Worm (Caenorhabditis elegans) whole organism, L3 larva: ENCODE measurements around the gene egl-26.
A peak's percentile ranks its signal among the peaks of the same experiment; 100 is the strongest.

Source experiments
- R02D3.7 ChIP-seq: fragments of 150-350 bp; optimal IDR thresholded peaks from 2 replicates; lab custom pipeline; 2014; ENCODE audit warnings: missing biosample characterization, missing genetic modification characterization
- ZK546.5 ChIP-seq: sonication (generic microtip); optimal IDR thresholded peaks from 2 replicates; lab custom pipeline; 2017; ENCODE audit warnings: missing biosample characterization, missing genetic modification characterization
- aly-2 ChIP-seq: fragments of 150-350 bp; optimal IDR thresholded peaks from 2 replicates; lab custom pipeline; 2014; ENCODE audit warnings: missing biosample characterization, missing genetic modification characterization
- ama-1 ChIP-seq: fragments of 150-350 bp; optimal IDR thresholded peaks from 2 replicates; lab custom pipeline; 2018
- ceh-16 ChIP-seq: sonication (generic microtip); optimal IDR thresholded peaks from 2 replicates; lab custom pipeline; 2017; ENCODE audit warnings: missing biosample characterization, missing genetic modification characterization
- daf-12 ChIP-seq: fragments of 150-350 bp; optimal IDR thresholded peaks from 2 replicates; lab custom pipeline; 2014; ENCODE audit warnings: missing biosample characterization, missing genetic modification reagents, missing genetic modification characterization
- egl-5 ChIP-seq: fragments of 150-350 bp; optimal IDR thresholded peaks from 2 replicates; lab custom pipeline; 2017; ENCODE audit warnings: missing biosample characterization, missing genetic modification reagents, missing genetic modification characterization, inconsistent platforms
- elt-2 ChIP-seq: sonication (generic microtip); optimal IDR thresholded peaks from 2 replicates; lab custom pipeline; 2016; ENCODE audit warnings: missing genetic modification reagents, mild to moderate bottlenecking, missing genetic modification characterization, missing compliant biosample characterization
- elt-3 ChIP-seq, 3 experiments: fragments of 150-350 bp in 1 of 3; sonication (generic microtip) in 2 of 3; optimal IDR thresholded peaks; 2 replicates in 2 of 3; 4 replicates in 1 of 3; lab custom pipeline; 2014 to 2017; ENCODE audit warnings: missing biosample characterization in 3 of 3, missing genetic modification characterization in 3 of 3
- fkh-10 ChIP-seq: sonication (generic microtip); optimal IDR thresholded peaks from 2 replicates; lab custom pipeline; 2017; ENCODE audit warnings: missing biosample characterization, missing genetic modification reagents, missing genetic modification characterization
- fkh-2 ChIP-seq: fragments of 150-350 bp; optimal IDR thresholded peaks from 2 replicates; lab custom pipeline; 2014; ENCODE audit warnings: missing biosample characterization, missing genetic modification reagents, missing genetic modification characterization
- fos-1 ChIP-seq: fragments of 150-350 bp; optimal IDR thresholded peaks from 2 replicates; lab custom pipeline; 2014; ENCODE audit warnings: missing biosample characterization, missing genetic modification characterization
- hmg-11 ChIP-seq: sonication (generic microtip); optimal IDR thresholded peaks from 2 replicates; lab custom pipeline; 2016; ENCODE audit warnings: missing genetic modification characterization, missing compliant biosample characterization
- lin-39 ChIP-seq: fragments of 150-350 bp; optimal IDR thresholded peaks from 2 replicates; lab custom pipeline; 2018; ENCODE audit warnings: missing biosample characterization, missing genetic modification reagents, missing genetic modification characterization
- lsy-12 ChIP-seq: sonication (generic microtip); optimal IDR thresholded peaks from 2 replicates; lab custom pipeline; 2016; ENCODE audit warnings: mild to moderate bottlenecking, missing genetic modification characterization, missing compliant biosample characterization
- mdl-1 ChIP-seq: fragments of 150-350 bp; optimal IDR thresholded peaks from 2 replicates; lab custom pipeline; 2014; ENCODE audit warnings: missing biosample characterization, missing genetic modification characterization
- mml-1 ChIP-seq: fragments of 150-350 bp; sonication (generic microtip); optimal IDR thresholded peaks from 3 replicates; lab custom pipeline; 2014; ENCODE audit warnings: missing biosample characterization, missing genetic modification characterization
- nfya-1 ChIP-seq: sonication (generic microtip); optimal IDR thresholded peaks from 2 replicates; lab custom pipeline; 2017; ENCODE audit warnings: missing genetic modification characterization, mild to moderate bottlenecking, missing compliant biosample characterization, antibody characterized with exemption, moderate library complexity; ENCODE audit not compliant: insufficient read depth
- nhr-11 ChIP-seq: fragments of 150-350 bp; optimal IDR thresholded peaks from 2 replicates; lab custom pipeline; 2014; ENCODE audit warnings: missing biosample characterization, missing genetic modification characterization
- nhr-12 ChIP-seq: fragments of 150-350 bp; optimal IDR thresholded peaks from 2 replicates; lab custom pipeline; 2014; ENCODE audit warnings: missing biosample characterization, missing genetic modification characterization
- nhr-23 ChIP-seq: fragments of 150-350 bp; optimal IDR thresholded peaks from 2 replicates; lab custom pipeline; 2014; ENCODE audit warnings: missing biosample characterization, missing genetic modification reagents, missing genetic modification characterization
- nhr-237 ChIP-seq: fragments of 150-350 bp; optimal IDR thresholded peaks from 2 replicates; lab custom pipeline; 2014; ENCODE audit warnings: missing biosample characterization, missing genetic modification characterization
- nhr-25 ChIP-seq: sonication (generic microtip); optimal IDR thresholded peaks from 2 replicates; lab custom pipeline; 2017; ENCODE audit warnings: missing biosample characterization, missing genetic modification characterization
- nhr-28 ChIP-seq: fragments of 150-350 bp; optimal IDR thresholded peaks from 2 replicates; lab custom pipeline; 2014; ENCODE audit warnings: missing biosample characterization, missing genetic modification characterization
- nhr-43 ChIP-seq: sonication (generic microtip); optimal IDR thresholded peaks from 2 replicates; lab custom pipeline; 2016; ENCODE audit warnings: mild to moderate bottlenecking, missing genetic modification characterization, missing compliant biosample characterization; ENCODE audit not compliant: poor library complexity, severe bottlenecking
- nhr-67 ChIP-seq: fragments of 150-350 bp; optimal IDR thresholded peaks from 2 replicates; lab custom pipeline; 2014; ENCODE audit warnings: missing biosample characterization, missing genetic modification characterization
- nhr-76 ChIP-seq: fragments of 150-350 bp; sonication (generic microtip); optimal IDR thresholded peaks from 5 replicates; lab custom pipeline; 2014; ENCODE audit warnings: missing biosample characterization, missing genetic modification characterization
- nhr-77 ChIP-seq: fragments of 150-350 bp; optimal IDR thresholded peaks from 2 replicates; lab custom pipeline; 2014; ENCODE audit warnings: missing biosample characterization, missing genetic modification characterization
- pha-4 ChIP-seq: fragments of 150-350 bp; optimal IDR thresholded peaks from 2 replicates; lab custom pipeline; 2014; ENCODE audit warnings: missing biosample characterization, missing genetic modification reagents, missing genetic modification characterization
- pqm-1 ChIP-seq: fragments of 150-350 bp; optimal IDR thresholded peaks from 2 replicates; lab custom pipeline; 2017; ENCODE audit warnings: missing biosample characterization, missing genetic modification characterization, inconsistent platforms
- sea-2 ChIP-seq: fragments of 150-350 bp; sonication (generic microtip); optimal IDR thresholded peaks from 4 replicates; lab custom pipeline; 2014; ENCODE audit warnings: missing biosample characterization, missing genetic modification reagents, missing genetic modification characterization
- snpc-4 ChIP-seq: fragments of 150-350 bp; optimal IDR thresholded peaks from 2 replicates; lab custom pipeline; 2014; ENCODE audit warnings: missing biosample characterization, missing genetic modification characterization
- unc-39 ChIP-seq: sonication (generic microtip); optimal IDR thresholded peaks from 4 replicates; lab custom pipeline; 2017; ENCODE audit warnings: missing biosample characterization, missing genetic modification characterization
- unc-62 ChIP-seq: fragments of 150-350 bp; sonication (generic microtip); optimal IDR thresholded peaks from 4 replicates; lab custom pipeline; 2014; ENCODE audit warnings: missing biosample characterization, missing genetic modification reagents, missing genetic modification characterization
- ztf-11 ChIP-seq: fragments of 150-350 bp; optimal IDR thresholded peaks from 2 replicates; lab custom pipeline; 2014; ENCODE audit warnings: missing biosample characterization, missing genetic modification characterization
- ztf-4 ChIP-seq: fragments of 150-350 bp; optimal IDR thresholded peaks from 2 replicates; lab custom pipeline; 2014; ENCODE audit warnings: missing biosample characterization, missing genetic modification characterization

Gene egl-26

DNA sequence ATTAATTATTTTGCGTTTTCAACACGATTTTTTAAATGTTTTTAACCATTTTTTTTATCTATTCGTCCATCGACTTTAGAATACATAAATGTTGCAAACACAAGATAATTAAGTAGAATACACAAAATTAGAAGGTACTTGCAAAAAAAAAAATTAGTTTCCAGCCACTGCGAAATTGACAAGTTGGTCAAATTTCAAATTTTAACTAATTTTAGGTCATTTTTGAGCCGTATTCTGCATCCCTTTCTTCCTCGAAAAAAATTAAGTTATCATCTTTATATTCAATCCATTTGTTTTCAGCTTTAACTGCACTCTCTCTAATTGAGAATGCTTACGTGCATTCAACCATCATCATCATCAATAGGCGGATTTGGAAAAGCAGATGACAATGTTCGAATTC, at the start of gene egl-26:
Gene egl-26, plus strand, starts transcription at position 301 of the 400 bp plus-strand sequence.
- TF ChIP-seq nhr-11 (no peak), lin-39 (no peak), nfya-1 (tag; lab: Kevin White, UChicago) (no peak), nhr-43 (no peak), daf-12 (tag; lab: Kevin White, UChicago) (no peak), fos-1 (tag; lab: Kevin White, UChicago) (no peak), elt-3 (tag; optimal IDR thresholded peaks at IDR 0.05; lab: Kevin White, UChicago) (no peak), unc-62 (GFP tag; lab: Kevin White, UChicago) (no peak), nhr-76 (tag; lab: Kevin White, UChicago) (no peak), unc-39 (tag; lab: Kevin White, UChicago) (no peak), snpc-4 (no peak), pha-4 (tag; lab: Kevin White, UChicago) (no peak), ceh-16 (tag; lab: Kevin White, UChicago) (no peak), nhr-28 (tag; lab: Kevin White, UChicago) (no peak), fkh-10 (no peak), mdl-1 (no peak), R02D3.7 (no peak), nhr-12 (tag; lab: Kevin White, UChicago) (no peak)

ce11 chrII:21953-22352, 47.5 kb upstream of the egl-26 start:
- TF ChIP-seq aly-2 (tag; lab: Kevin White, UChicago) (no peak), elt-3 (tag; optimal IDR thresholded peaks at IDR 0.05; lab: Kevin White, UChicago) (no peak), ztf-11 (no peak), nhr-77 (tag; lab: Kevin White, UChicago) (no peak), lin-39 (no peak), nhr-12 (tag; lab: Kevin White, UChicago) (no peak), elt-2 (tag; lab: Kevin White, UChicago) (no peak), hmg-11 (tag; lab: Kevin White, UChicago) (no peak), fkh-2 (no peak), egl-5 (tag; lab: Kevin White, UChicago) (no peak), mml-1 (tag; lab: Kevin White, UChicago) (no peak), ztf-4 (tag; lab: Kevin White, UChicago) (no peak), nfya-1 (tag; lab: Kevin White, UChicago) (no peak), lsy-12 (tag; lab: Kevin White, UChicago) (no peak), R02D3.7 (no peak)

ce11 chrII:23025-23424, 46.4 kb upstream of the egl-26 start, which contains the start of gene sqt-2:
sqt-2 (plus strand) TSS chrII:23325.
- TF ChIP-seq nhr-23 (tag; lab: Kevin White, UChicago), result peak; percentile 18
- TF ChIP-seq daf-12 (tag; lab: Kevin White, UChicago), result no peak
- no peak for TF ChIP-seq ZK546.5 (tag; lab: Kevin White, UChicago)
- TF ChIP-seq hmg-11 (tag; lab: Kevin White, UChicago), result no peak
- TF ChIP-seq sea-2 (GFP tag; lab: Kevin White, UChicago), result no peak
- no peak for TF ChIP-seq nhr-67 (tag; lab: Kevin White, UChicago)
- TF ChIP-seq nhr-25 (tag; lab: Kevin White, UChicago), result peak; percentile 39
- TF ChIP-seq nhr-43, result peak; percentile 49

ce11 chrII:23739-24138, 45.7 kb upstream of the egl-26 start:
- no peak for TF ChIP-seq ZK546.5 (tag; lab: Kevin White, UChicago)
- no peak for TF ChIP-seq pqm-1 (tag; lab: Kevin White, UChicago)
- no peak for TF ChIP-seq nhr-237 (tag; lab: Kevin White, UChicago)
- peak; percentile 14 for TF ChIP-seq ama-1 (lab: Kevin White, UChicago)
- no peak for TF ChIP-seq mml-1 (tag; lab: Kevin White, UChicago)
- no peak for TF ChIP-seq nhr-12 (tag; lab: Kevin White, UChicago)
- no peak for TF ChIP-seq unc-62 (GFP tag; lab: Kevin White, UChicago)
